Worm (Caenorhabditis elegans): Measurements from ENCODE around the gene F42A10.7.
A peak's percentile ranks its signal among the peaks of the same experiment; 100 is the strongest.

F42A10.7 gene

ce11 chrIII:6195718-6196117, 17.2 kb upstream of the F42A10.7 start:
- TF ChIP-seq dpff-1 (tag; optimal IDR thresholded peaks at IDR 0.05), result peak; percentile 27
- TF ChIP-seq F49E8.2 (tag; optimal IDR thresholded peaks at IDR 0.05; ENCODE audit: insufficient read depth), result peak; percentile 76
- TF ChIP-seq F39B2.1 (GFP tag; IDR thresholded peaks at IDR 0.05), result no peak
- no peak for TF ChIP-seq rcor-1 (GFP tag; IDR thresholded peaks at IDR 0.05)
- TF ChIP-seq pbrm-1 (GFP tag; IDR thresholded peaks at IDR 0.05), result 0 out of 2 replicates have a peak, but pooled peaks have one; percentile 34
- TF ChIP-seq fkh-3 (tag; optimal IDR thresholded peaks at IDR 0.05), result peak; percentile 11
- no peak for TF ChIP-seq Y53F4B.3 (GFP tag; IDR thresholded peaks at IDR 0.05)
- peak; percentile 56 for TF ChIP-seq madf-6 (GFP tag; IDR thresholded peaks at IDR 0.05)
- TF ChIP-seq mes-4 (tag; optimal IDR thresholded peaks at IDR 0.05), result no peak
- TF ChIP-seq F10E7.11 (tag; optimal IDR thresholded peaks at IDR 0.05), result peak; percentile 33
- peak; percentile 40 for TF ChIP-seq lsl-1 (GFP tag; optimal IDR thresholded peaks at IDR 0.05)
- no peak for TF ChIP-seq nfya-1 (tag; optimal IDR thresholded peaks at IDR 0.05; ENCODE audit: borderline replicate concordance, insufficient read depth)
- no peak for TF ChIP-seq sdz-38 (tag; optimal IDR thresholded peaks at IDR 0.05)
- TF ChIP-seq ceh-58 (GFP tag; IDR thresholded peaks at IDR 0.05), result 0 out of 2 replicates have a peak, but pooled peaks have one; percentile 34
- TF ChIP-seq nhr-80 (tag; optimal IDR thresholded peaks at IDR 0.05), result no peak
- TF ChIP-seq dpl-1 (GFP tag; optimal IDR thresholded peaks at IDR 0.05), result no peak
- TF ChIP-seq ceh-79 (tag; optimal IDR thresholded peaks at IDR 0.05), result no peak
- no peak for TF ChIP-seq lir-1 (GFP tag; conservative IDR thresholded peaks at IDR 0.05)
- no peak for TF ChIP-seq B0261.1 (tag; optimal IDR thresholded peaks at IDR 0.05)
- TF ChIP-seq repo-1 (tag; optimal IDR thresholded peaks at IDR 0.05), result peak; percentile 50
- no peak for TF ChIP-seq hmg-1.2 (GFP tag; IDR thresholded peaks at IDR 0.05)
- TF ChIP-seq snpc-1.3 (tag; optimal IDR thresholded peaks at IDR 0.05; ENCODE audit: insufficient read depth), result peak; percentile 18

- TF ChIP-seq rpc-1 (optimal IDR thresholded peaks at IDR 0.05) (no peak), rpc-1 (tag; optimal IDR thresholded peaks at IDR 0.05) (no peak), B0261.1 (tag; optimal IDR thresholded peaks at IDR 0.05) (no peak), ccch-3 (GFP tag; optimal IDR thresholded peaks at IDR 0.05) (no peak), T07F8.4 (tag; optimal IDR thresholded peaks at IDR 0.05) (no peak)
These were observed 16.0 kb upstream of the F42A10.7 start, which contains the start of gene ugt-66 for ce11 chrIII:6194480-6194879. Gene ugt-66 (minus strand): TSS chrIII:6194580.

- no peak for TF ChIP-seq hmg-1.2 (GFP tag; IDR thresholded peaks at IDR 0.05)
- TF ChIP-seq lir-1 (GFP tag; conservative IDR thresholded peaks at IDR 0.05), result no peak
- no peak for TF ChIP-seq ceh-58 (GFP tag; IDR thresholded peaks at IDR 0.05)
- TF ChIP-seq lin-26 (GFP tag; IDR thresholded peaks at IDR 0.05), result no peak
- no peak for TF ChIP-seq B0336.3 (GFP tag; IDR thresholded peaks at IDR 0.05)
- TF ChIP-seq F37B4.10 (GFP tag; IDR thresholded peaks at IDR 0.05), result no peak
- no peak for TF ChIP-seq bed-2 (GFP tag; IDR thresholded peaks at IDR 0.05)
- TF ChIP-seq tlf-1 (GFP tag; optimal IDR thresholded peaks at IDR 0.05), result no peak
- no peak for TF ChIP-seq attf-5 (GFP tag; optimal IDR thresholded peaks at IDR 0.05)
- no peak for TF ChIP-seq nfya-1 (tag; optimal IDR thresholded peaks at IDR 0.05; ENCODE audit: borderline replicate concordance, insufficient read depth)
- no peak for TF ChIP-seq nfyb-1 (GFP tag; IDR thresholded peaks at IDR 0.05)
- TF ChIP-seq zfh-2 (GFP tag; conservative IDR thresholded peaks at IDR 0.05), result no peak
- no peak for TF ChIP-seq him-1 (tag; optimal IDR thresholded peaks at IDR 0.05)
- no peak for TF ChIP-seq ztf-22 (GFP tag; optimal IDR thresholded peaks at IDR 0.05)
- TF ChIP-seq attf-3 (GFP tag; conservative IDR thresholded peaks at IDR 0.05), result no peak
- TF ChIP-seq ZK185.1 (tag; optimal IDR thresholded peaks at IDR 0.05; ENCODE audit: poor library complexity, severe bottlenecking), result no peak
These were observed 12.3 kb upstream of the F42A10.7 start, which contains the start of gene C23G10.5 for ce11 chrIII:6190810-6191209. Gene C23G10.5 (plus strand): TSS chrIII:6191110.

All from whole organism, young adult.